Worm (Caenorhabditis elegans): Measurements from ENCODE around the gene far-1.
A peak's percentile ranks its signal among the peaks of the same experiment; 100 is the strongest.

far-1 gene

ce11 chrIII:9051119-9051597 is 29.8 kb downstream of the far-1 start (continued):
- TF ChIP-seq nhr-27 (tag; optimal IDR thresholded peaks at IDR 0.05) (no peak), ceh-58 (GFP tag; IDR thresholded peaks at IDR 0.05) (no peak), F10E7.11 (tag; optimal IDR thresholded peaks at IDR 0.05) (peak; percentile 85), pha-4 (tag; optimal IDR thresholded peaks at IDR 0.05) (peak; percentile 6), zfh-2 (GFP tag; conservative IDR thresholded peaks at IDR 0.05) (no peak), T07F8.4 (tag; optimal IDR thresholded peaks at IDR 0.05) (no peak), ztf-26 (tag; optimal IDR thresholded peaks at IDR 0.05) (peak; percentile 87), lag-1 (GFP tag; IDR thresholded peaks at IDR 0.05) (no peak), mes-4 (tag; optimal IDR thresholded peaks at IDR 0.05) (no peak), B0035.1 (tag; optimal IDR thresholded peaks at IDR 0.05) (no peak), xnd-1 (tag; optimal IDR thresholded peaks at IDR 0.05) (no peak), T26A5.8 (tag; optimal IDR thresholded peaks at IDR 0.05) (peak; percentile 3), ceh-79 (tag; optimal IDR thresholded peaks at IDR 0.05) (no peak), tbx-9 (tag; optimal IDR thresholded peaks at IDR 0.05; ENCODE audit: borderline replicate concordance) (peak; percentile 3), ztf-22 (GFP tag; optimal IDR thresholded peaks at IDR 0.05) (peak; percentile 32), cebp-1 (GFP tag; IDR thresholded peaks at IDR 0.05) (peak; percentile 98), cebp-1 (tag; optimal IDR thresholded peaks at IDR 0.05) (peak; percentile 98), C17E4.6 (GFP tag; IDR thresholded peaks at IDR 0.05) (no peak), F52B5.7 (tag; optimal IDR thresholded peaks at IDR 0.05) (no peak), akir-1 (GFP tag; optimal IDR thresholded peaks at IDR 0.05) (peak; percentile 20), ztf-18 (tag; optimal IDR thresholded peaks at IDR 0.05) (peak; percentile 53), F33H1.4 (GFP tag; IDR thresholded peaks at IDR 0.05) (peak; percentile 10; the same call in 1 of the 2 replicates), snpc-4 (GFP tag; optimal IDR thresholded peaks at IDR 0.05) (no peak), snpc-4 (tag; optimal IDR thresholded peaks at IDR 0.05) (peak in 2 of 4 experiments; percentile 23 to 46), egl-44 (GFP tag; IDR thresholded peaks at IDR 0.05) (peak; percentile 45; the same call in 1 of the 2 replicates), K11D2.4 (GFP tag; IDR thresholded peaks at IDR 0.05) (peak; percentile 49), Y53G8AR.9 (GFP tag; conservative IDR thresholded peaks at IDR 0.05) (peak; percentile 84; the same call in 1 of the 2 replicates), mxl-1 (tag; optimal IDR thresholded peaks at IDR 0.05) (no peak), madf-6 (GFP tag; IDR thresholded peaks at IDR 0.05) (peak; percentile 43; the same call in 1 of the 2 replicates), rpc-1 (optimal IDR thresholded peaks at IDR 0.05) (no peak), rpc-1 (tag; optimal IDR thresholded peaks at IDR 0.05) (no peak), Y53F4B.3 (GFP tag; IDR thresholded peaks at IDR 0.05) (no peak), hmg-20 (GFP tag; IDR thresholded peaks at IDR 0.05) (no peak), F55B11.4 (tag; optimal IDR thresholded peaks at IDR 0.05; ENCODE audit: borderline replicate concordance, insufficient read depth) (no peak), B0336.3 (GFP tag; IDR thresholded peaks at IDR 0.05) (peak; percentile 63; the same call in 1 of the 2 replicates), lin-35 (GFP tag; optimal IDR thresholded peaks at IDR 0.05) (peak in 1 of 3 experiments; percentile 15), hmg-1.2 (GFP tag; IDR thresholded peaks at IDR 0.05) (peak; percentile 54), Y79H2A.3 (GFP tag; conservative IDR thresholded peaks at IDR 0.05) (peak; percentile 72; the same call in 1 of the 2 replicates), efl-1 (GFP tag; optimal IDR thresholded peaks at IDR 0.05) (no peak), B0019.2 (GFP tag; conservative IDR thresholded peaks at IDR 0.05) (no peak), sea-2 (GFP tag; IDR thresholded peaks at IDR 0.05) (no peak), hlh-12 (tag; optimal IDR thresholded peaks at IDR 0.05) (no peak), lsy-27 (tag; optimal IDR thresholded peaks at IDR 0.05; ENCODE audit: borderline replicate concordance, insufficient read depth) (no peak), D2030.7 (GFP tag; IDR thresholded peaks at IDR 0.05) (no peak), ceh-27 (GFP tag; optimal IDR thresholded peaks at IDR 0.05) (peak; percentile 76), B0261.1 (tag; optimal IDR thresholded peaks at IDR 0.05) (peak; percentile 33), die-1 (tag; optimal IDR thresholded peaks at IDR 0.05) (no peak), ztf-3 (GFP tag; optimal IDR thresholded peaks at IDR 0.05) (no peak), ztf-28 (GFP tag; IDR thresholded peaks at IDR 0.05) (no peak), ccch-3 (GFP tag; optimal IDR thresholded peaks at IDR 0.05) (no peak)
